Worm (Caenorhabditis elegans) whole organism, L4 larva: ENCODE data around the gene pud-3.

Source experiments
- D1046.2 ChIP-seq: fragments of 200-800 bp; sonication (Bioruptor generic); IDR thresholded peaks from 2 replicates; pipeline ENCODE4 v1.3.6; 2022; ENCODE audit warnings: missing genetic modification characterization, missing compliant biosample characterization
- F44E2.7 ChIP-seq: fragments of 200-800 bp; sonication (Bioruptor generic); IDR thresholded peaks from 2 replicates; pipeline ENCODE4 v2.1.2; 2022; ENCODE audit warnings: missing genetic modification characterization, missing compliant biosample characterization
- T20F7.1 ChIP-seq: fragments of 200-800 bp; sonication (Bioruptor generic); optimal IDR thresholded peaks from 2 replicates; lab custom pipeline; 2018; ENCODE audit warnings: mild to moderate bottlenecking, missing genetic modification characterization, missing compliant biosample characterization
- Y48G9A.11 ChIP-seq: fragments of 200-800 bp; sonication (Bioruptor generic); IDR thresholded peaks from 2 replicates; pipeline ENCODE4 v1.3.6; 2022; ENCODE audit warnings: missing genetic modification reagents, missing genetic modification characterization, missing compliant biosample characterization
- aha-1 ChIP-seq: fragments of 150-350 bp; peaks from one replicate; lab custom pipeline; 2014; ENCODE audit warnings: missing biosample characterization, missing genetic modification characterization
- ceh-82 ChIP-seq: sonication (generic microtip); optimal IDR thresholded peaks from 2 replicates; lab custom pipeline; 2017; ENCODE audit warnings: missing biosample characterization, missing genetic modification characterization
- ces-1 ChIP-seq: fragments of 150-350 bp; sonication (generic microtip); optimal IDR thresholded peaks from 4 replicates; lab custom pipeline; 2014; ENCODE audit warnings: missing biosample characterization, missing genetic modification reagents, missing genetic modification characterization
- cey-2 ChIP-seq: sonication (generic microtip); optimal IDR thresholded peaks from 3 replicates; lab custom pipeline; 2017; ENCODE audit warnings: missing genetic modification characterization, mild to moderate bottlenecking, missing compliant biosample characterization, antibody characterized with exemption, borderline replicate concordance; ENCODE audit not compliant: insufficient read depth
- ctbp-1 ChIP-seq: fragments of 200-800 bp; sonication (Bioruptor generic); IDR thresholded peaks from 2 replicates; pipeline ENCODE4 v1.3.6; 2022; ENCODE audit warnings: missing genetic modification reagents, missing genetic modification characterization, missing compliant biosample characterization
- daf-16 ChIP-seq, 3 experiments: sonication (generic microtip); optimal IDR thresholded peaks; 2 replicates each; lab custom pipeline; 2016 to 2017; ENCODE audit warnings: missing genetic modification characterization in 3 of 3, missing genetic modification reagents in 3 of 3, mild to moderate bottlenecking in 2 of 3, missing compliant biosample characterization in 2 of 3, missing biosample characterization in 1 of 3, moderate library complexity in 1 of 3
- daf-8 ChIP-seq: fragments of 200-800 bp; sonication (Bioruptor generic); IDR thresholded peaks from 2 replicates; pipeline ENCODE4 v1.3.6; 2022; ENCODE audit warnings: missing genetic modification characterization, missing compliant biosample characterization
- dpl-1 ChIP-seq: fragments of 150-350 bp; optimal IDR thresholded peaks from 2 replicates; lab custom pipeline; 2014; ENCODE audit warnings: missing biosample characterization, missing genetic modification reagents, missing genetic modification characterization
- dve-1 ChIP-seq: sonication (generic microtip); optimal IDR thresholded peaks from 2 replicates; lab custom pipeline; 2017; ENCODE audit warnings: antibody characterized with exemption, mild to moderate bottlenecking, missing genetic modification characterization, missing compliant biosample characterization; ENCODE audit not compliant: insufficient read depth
- egl-43 ChIP-seq: fragments of 200-800 bp; sonication (Bioruptor generic); IDR thresholded peaks from 2 replicates; pipeline ENCODE4 v1.3.6; 2022; ENCODE audit warnings: missing genetic modification reagents, missing genetic modification characterization, missing compliant biosample characterization
- gei-8 ChIP-seq: fragments of 200-800 bp; sonication (Bioruptor generic); optimal IDR thresholded peaks from 2 replicates; lab custom pipeline; 2018; ENCODE audit warnings: mild to moderate bottlenecking, missing genetic modification characterization, missing compliant biosample characterization
- hif-1 ChIP-seq, 2 experiments: sonication (generic microtip); optimal IDR thresholded peaks; 2 replicates each; lab custom pipeline; 2016 to 2017; ENCODE audit warnings: missing compliant biosample characterization in 2 of 2, missing genetic modification characterization in 2 of 2, missing genetic modification reagents in 2 of 2, missing genotype in 2 of 2, mild to moderate bottlenecking in 1 of 2
- hlh-11 ChIP-seq: fragments of 200-800 bp; sonication (Bioruptor generic); optimal IDR thresholded peaks from 2 replicates; lab custom pipeline; 2018; ENCODE audit warnings: mild to moderate bottlenecking, missing genetic modification characterization, missing compliant biosample characterization
- hlh-30 ChIP-seq: sonication (generic microtip); optimal IDR thresholded peaks from 2 replicates; lab custom pipeline; 2017; ENCODE audit warnings: antibody characterized with exemption, mild to moderate bottlenecking, missing genetic modification characterization, missing compliant biosample characterization; ENCODE audit not compliant: insufficient read depth
- hmg-1.1 ChIP-seq: fragments of 200-800 bp; sonication (Bioruptor generic); IDR thresholded peaks from 2 replicates; pipeline ENCODE4 v1.3.6; 2022; ENCODE audit warnings: missing genetic modification reagents, missing genetic modification characterization, missing compliant biosample characterization
- lin-1 ChIP-seq: fragments of 200-800 bp; sonication (Bioruptor generic); IDR thresholded peaks from 2 replicates; pipeline ENCODE4 v1.3.6; 2022; ENCODE audit warnings: missing genetic modification reagents, missing genetic modification characterization, missing compliant biosample characterization
- lin-15B ChIP-seq: fragments of 150-350 bp; sonication (generic microtip); optimal IDR thresholded peaks from 3 replicates; lab custom pipeline; 2014; ENCODE audit warnings: missing biosample characterization, missing genetic modification characterization
- lsy-2 ChIP-seq, 2 experiments: fragments of 150-350 bp in 1 of 2; sonication (generic microtip) in 1 of 2; optimal IDR thresholded peaks; 2 replicates each; lab custom pipeline; 2014 to 2017; ENCODE audit warnings: missing biosample characterization in 2 of 2, missing genetic modification characterization in 2 of 2
- madf-9 ChIP-seq: fragments of 200-800 bp; sonication (Bioruptor generic); conservative IDR thresholded peaks from 2 replicates; pipeline ENCODE4 v1.3.6; 2022; ENCODE audit warnings: missing genetic modification reagents, missing genetic modification characterization, missing compliant biosample characterization
- mdl-1 ChIP-seq, 2 experiments: fragments of 150-350 bp in 1 of 2; sonication (generic microtip) in 1 of 2; optimal IDR thresholded peaks; 2 replicates each; lab custom pipeline; 2014 to 2017; ENCODE audit warnings: missing biosample characterization in 2 of 2, missing genetic modification characterization in 2 of 2
- mdt-29 ChIP-seq: fragments of 200-800 bp; sonication (Bioruptor generic); IDR thresholded peaks from 2 replicates; pipeline ENCODE4 v1.3.6; 2022; ENCODE audit warnings: missing genetic modification reagents, missing genetic modification characterization, missing compliant biosample characterization
- mep-1 ChIP-seq: fragments of 150-350 bp; sonication (generic microtip); optimal IDR thresholded peaks from 3 replicates; lab custom pipeline; 2014; ENCODE audit warnings: missing biosample characterization, missing genetic modification characterization
- mes-2 ChIP-seq: sonication (generic microtip); optimal IDR thresholded peaks from 2 replicates; lab custom pipeline; 2016; ENCODE audit warnings: missing genotype, mild to moderate bottlenecking, missing genetic modification characterization, missing compliant biosample characterization; ENCODE audit not compliant: poor library complexity, severe bottlenecking
- nhr-102 ChIP-seq: sonication (generic microtip); optimal IDR thresholded peaks from 2 replicates; lab custom pipeline; 2016; ENCODE audit warnings: mild to moderate bottlenecking, missing genetic modification characterization, moderate library complexity, missing compliant biosample characterization
- nhr-28 ChIP-seq: fragments of 150-350 bp; optimal IDR thresholded peaks from 2 replicates; lab custom pipeline; 2014; ENCODE audit warnings: missing biosample characterization, missing genetic modification characterization
- nhr-42 ChIP-seq: fragments of 200-800 bp; sonication (Bioruptor generic); IDR thresholded peaks from 2 replicates; pipeline ENCODE4 v1.3.6; 2022; ENCODE audit warnings: missing genetic modification characterization, missing compliant biosample characterization
- nhr-6 ChIP-seq: fragments of 150-350 bp; optimal IDR thresholded peaks from 2 replicates; lab custom pipeline; 2014; ENCODE audit warnings: missing biosample characterization, missing genetic modification characterization
- nhr-76 ChIP-seq: fragments of 150-350 bp; optimal IDR thresholded peaks from 2 replicates; lab custom pipeline; 2014; ENCODE audit warnings: missing biosample characterization, missing genetic modification characterization
- nhr-77 ChIP-seq: fragments of 150-350 bp; optimal IDR thresholded peaks from 2 replicates; lab custom pipeline; 2014; ENCODE audit warnings: missing biosample characterization, missing genetic modification characterization
- pqm-1 ChIP-seq: sonication (generic microtip); optimal IDR thresholded peaks from 2 replicates; lab custom pipeline; 2017; ENCODE audit warnings: missing biosample characterization, missing genetic modification characterization
- set-16 ChIP-seq: fragments of 200-800 bp; sonication (Bioruptor generic); IDR thresholded peaks from 2 replicates; pipeline ENCODE4 v1.3.6; 2022; ENCODE audit warnings: missing genetic modification reagents, missing genetic modification characterization, missing compliant biosample characterization
- skn-1 ChIP-seq: fragments of 150-350 bp; optimal IDR thresholded peaks from 2 replicates; lab custom pipeline; 2014; ENCODE audit warnings: missing biosample characterization, missing genetic modification characterization
- unc-62 ChIP-seq, 3 experiments: fragments of 150-350 bp in 1 of 3; sonication (generic microtip); optimal IDR thresholded peaks in 2 of 3; peaks in 1 of 3; 1 replicate in 1 of 3; 2 replicates in 2 of 3; lab custom pipeline; 2014 to 2017; ENCODE audit warnings: missing biosample characterization in 3 of 3, missing genetic modification characterization in 3 of 3, missing genetic modification reagents in 3 of 3, missing genotype in 1 of 3
- vab-7 ChIP-seq: fragments of 200-800 bp; sonication (Bioruptor generic); IDR thresholded peaks from 2 replicates; pipeline ENCODE4 v1.3.6; 2022; ENCODE audit warnings: missing genetic modification reagents, missing genetic modification characterization, missing compliant biosample characterization
- zag-1 ChIP-seq: fragments of 150-350 bp; optimal IDR thresholded peaks from 2 replicates; lab custom pipeline; 2014; ENCODE audit warnings: missing biosample characterization, missing genetic modification characterization

Gene pud-3

DNA sequence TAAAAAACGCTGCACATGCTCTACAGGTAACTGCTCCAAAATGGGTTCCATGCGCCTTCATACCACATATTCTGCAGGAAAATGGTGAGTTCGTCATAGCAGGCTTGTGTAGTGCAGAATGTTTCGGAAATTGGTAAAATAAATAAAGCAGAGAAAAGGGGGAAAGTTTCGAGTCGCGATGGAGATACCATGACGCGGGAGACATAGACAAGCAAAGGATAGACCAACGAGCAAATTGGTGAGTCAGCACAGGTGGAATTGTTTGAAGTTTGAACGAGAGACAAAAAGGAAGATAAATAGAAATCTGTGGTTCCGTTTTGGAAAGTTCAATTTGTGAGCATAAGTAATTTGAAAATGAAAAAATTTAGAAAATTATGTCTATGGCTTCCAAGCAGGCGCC lies 34.6 kb downstream of the pud-3 start, which contains the start of gene nhr-225:
Gene nhr-225, minus strand, starts transcription at position 146 of the 400 bp plus-strand sequence.
- TF ChIP-seq dve-1 (tag; lab: Kevin White, UChicago), result peak; percentile 8
- TF ChIP-seq set-16 (GFP tag; lab: Robert Waterston, UW), result no peak

DNA sequence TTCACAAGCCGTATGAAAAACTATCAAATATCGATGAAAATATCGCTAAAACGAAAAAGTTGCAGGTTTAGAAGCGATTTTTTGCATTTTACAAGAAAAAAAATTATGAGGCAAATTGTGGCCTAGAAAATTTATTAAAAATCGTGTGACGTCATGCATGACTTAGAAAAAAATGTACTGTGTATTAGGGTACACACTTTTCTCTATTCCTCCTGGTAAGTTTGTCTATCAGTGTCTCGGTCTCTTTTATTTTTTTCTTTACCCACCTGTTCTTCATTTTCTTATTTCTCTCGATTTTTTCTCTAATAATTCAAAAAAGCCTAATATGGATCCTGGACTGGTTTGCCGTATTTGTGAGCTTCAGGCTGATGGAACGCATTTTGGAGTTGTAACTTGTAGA lies 39.8 kb downstream of the pud-3 start, which contains the start of gene nhr-227:
Gene nhr-227, plus strand, starts transcription at position 326 of the 400 bp plus-strand sequence.
- TF ChIP-seq F44E2.7 (GFP tag; lab: Robert Waterston, UW), result no peak
- no peak for TF ChIP-seq nhr-76 (tag; lab: Kevin White, UChicago)
- TF ChIP-seq dve-1 (tag; lab: Kevin White, UChicago), result peak; percentile 31
- no peak for TF ChIP-seq daf-8 (GFP tag; lab: Robert Waterston, UW)
- peak; percentile 12 for TF ChIP-seq hlh-30 (tag; lab: Kevin White, UChicago)
- TF ChIP-seq egl-43 (GFP tag; lab: Robert Waterston, UW), result no peak
- TF ChIP-seq aha-1 (tag; lab: Kevin White, UChicago), result peak; percentile 75
- TF ChIP-seq nhr-28 (tag; lab: Kevin White, UChicago), result peak; percentile 51
- peak; percentile 33 for TF ChIP-seq T20F7.1

DNA sequence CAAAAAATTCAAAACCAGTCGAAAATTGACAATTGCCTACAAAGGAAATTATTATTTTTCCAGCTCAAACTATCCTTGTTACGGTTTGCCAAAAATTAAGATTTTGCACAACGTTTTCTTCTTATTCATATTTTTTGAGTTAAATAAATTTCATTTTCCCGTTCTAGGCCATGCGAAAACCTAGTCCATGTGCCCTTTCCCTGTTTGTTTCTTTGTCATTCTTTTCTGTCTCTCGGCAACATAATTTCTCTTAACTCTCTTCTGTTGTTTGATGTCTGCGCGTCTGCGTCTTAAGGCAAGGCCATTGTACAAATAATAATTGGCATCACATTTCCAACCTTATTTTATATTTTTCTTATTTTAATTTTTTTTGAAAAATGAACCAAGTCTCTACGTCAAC lies 43.5 kb downstream of the pud-3 start, which contains the start of gene nhr-228:
Gene nhr-228, plus strand, starts transcription at position 261 of the 400 bp plus-strand sequence.
- TF ChIP-seq aha-1 (tag; lab: Kevin White, UChicago), result peak; percentile 90
- TF ChIP-seq dpl-1, result no peak
- TF ChIP-seq pqm-1 (tag; lab: Kevin White, UChicago), result peak; percentile 57
- peak; percentile 68 for TF ChIP-seq mes-2 (tag; lab: Kevin White, UChicago)
- TF ChIP-seq lsy-2 (tag; optimal IDR thresholded peaks at IDR 0.05; lab: Kevin White, UChicago), result peak in 1 of 2 experiments; percentile 54
- no peak for TF ChIP-seq gei-8 (GFP tag; lab: Kevin White, UChicago)
- TF ChIP-seq mep-1 (tag; lab: Kevin White, UChicago), result peak; percentile 62
- peak in 1 of 2 experiments; percentile 58 for TF ChIP-seq mdl-1 (tag; optimal IDR thresholded peaks at IDR 0.05; lab: Kevin White, UChicago)
- peak in 1 of 2 experiments; percentile 12 for TF ChIP-seq hif-1 (tag; optimal IDR thresholded peaks at IDR 0.05; lab: Kevin White, UChicago)
- peak; percentile 21 for TF ChIP-seq nhr-6 (tag; lab: Kevin White, UChicago)
- peak; percentile 81 for TF ChIP-seq nhr-28 (tag; lab: Kevin White, UChicago)
- TF ChIP-seq dve-1 (tag; lab: Kevin White, UChicago), result peak; percentile 55
- TF ChIP-seq vab-7, result no peak
- TF ChIP-seq daf-16 (GFP tag; optimal IDR thresholded peaks at IDR 0.05; lab: Kevin White, UChicago), result no peak
- TF ChIP-seq daf-16 (tag; optimal IDR thresholded peaks at IDR 0.05; lab: Kevin White, UChicago), result peak; percentile 49
- TF ChIP-seq hlh-30 (tag; lab: Kevin White, UChicago), result peak; percentile 47
- TF ChIP-seq nhr-76 (tag; lab: Kevin White, UChicago), result no peak
- 0 out of 2 replicates have a peak, but pooled peaks have one; percentile 28 for TF ChIP-seq hmg-1.1 (GFP tag; lab: Robert Waterston, UW)

DNA sequence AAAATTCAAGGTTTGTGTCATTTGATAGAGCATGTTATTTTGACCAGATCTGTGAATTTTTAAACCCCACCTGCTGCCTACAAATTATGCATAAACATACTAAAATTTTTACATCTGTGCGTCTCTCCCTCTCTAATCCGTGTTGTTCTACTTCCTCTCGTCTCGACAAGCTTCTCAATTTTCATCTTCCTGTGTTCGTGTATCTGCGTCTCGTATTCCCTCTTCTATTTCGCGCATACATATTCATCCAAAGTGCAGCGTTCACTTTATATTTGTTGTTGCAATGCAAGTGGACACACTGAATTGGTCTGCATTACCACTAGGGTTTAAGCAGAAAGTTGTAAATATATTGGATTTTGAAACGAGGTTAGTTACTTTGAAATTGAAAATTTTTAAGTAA lies 46.4 kb downstream of the pud-3 start, which contains the start of gene fbxa-137:
Gene fbxa-137, plus strand, starts transcription at position 274 of the 400 bp plus-strand sequence.
- TF ChIP-seq unc-62 (GFP tag; optimal IDR thresholded peaks at IDR 0.05 in 1 of 2; lab: Kevin White, UChicago), result peak in 1 of 2 experiments; percentile 69
- TF ChIP-seq unc-62 (tag; optimal IDR thresholded peaks at IDR 0.05; lab: Kevin White, UChicago), result no peak
- no peak for TF ChIP-seq lin-15B (tag; lab: Kevin White, UChicago)
- no peak for TF ChIP-seq lsy-2 (tag; optimal IDR thresholded peaks at IDR 0.05; lab: Kevin White, UChicago)
- TF ChIP-seq hlh-11, result no peak
- no peak for TF ChIP-seq ceh-82
- TF ChIP-seq hlh-30 (tag; lab: Kevin White, UChicago), result no peak

DNA sequence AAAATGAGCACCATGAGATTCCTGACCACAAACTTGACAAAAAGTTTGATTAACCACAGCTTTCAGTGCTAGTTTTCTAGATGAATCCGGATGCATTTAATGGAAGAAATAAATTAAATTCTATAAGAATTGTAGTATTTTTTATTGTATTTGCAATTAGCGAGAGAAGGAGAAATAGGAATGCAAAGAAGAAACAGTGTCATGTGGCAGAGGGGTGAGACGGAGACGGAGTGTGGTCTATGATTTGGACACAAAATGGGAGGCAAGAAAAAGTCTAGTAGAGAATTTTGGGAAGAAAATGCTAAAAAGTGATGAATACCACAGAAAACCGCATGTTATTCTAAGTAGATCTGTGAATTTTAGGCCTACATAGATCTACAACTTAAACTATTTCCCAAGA lies 46.9 kb downstream of the pud-3 start, which contains the start of gene nhr-59:
Gene nhr-59, minus strand, starts transcription at position 214 of the 400 bp plus-strand sequence.
- TF ChIP-seq zag-1 (tag; lab: Kevin White, UChicago), result no peak
- TF ChIP-seq T20F7.1, result no peak
- TF ChIP-seq nhr-77, result no peak
- peak; percentile 81 for TF ChIP-seq hlh-30 (tag; lab: Kevin White, UChicago)
- no peak for TF ChIP-seq mdt-29 (GFP tag; lab: Robert Waterston, UW)
- TF ChIP-seq ces-1, result no peak
- TF ChIP-seq mep-1 (tag; lab: Kevin White, UChicago), result no peak
- no peak for TF ChIP-seq madf-9 (GFP tag; lab: Robert Waterston, UW)
- no peak for TF ChIP-seq lin-1
- TF ChIP-seq Y48G9A.11 (GFP tag; lab: Robert Waterston, UW), result no peak
- TF ChIP-seq nhr-42 (GFP tag; lab: Robert Waterston, UW), result no peak
- no peak for TF ChIP-seq hif-1 (tag; optimal IDR thresholded peaks at IDR 0.05; lab: Kevin White, UChicago)
- TF ChIP-seq skn-1 (tag; lab: Kevin White, UChicago), result no peak
- TF ChIP-seq cey-2 (tag; lab: Kevin White, UChicago), result no peak
- TF ChIP-seq pqm-1 (tag; lab: Kevin White, UChicago), result peak; percentile 17
- no peak for TF ChIP-seq nhr-102 (tag; lab: Kevin White, UChicago)
- TF ChIP-seq D1046.2 (GFP tag; lab: Robert Waterston, UW), result no peak
- no peak for TF ChIP-seq ctbp-1 (GFP tag; lab: Robert Waterston, UW)
- TF ChIP-seq daf-16 (GFP tag; optimal IDR thresholded peaks at IDR 0.05; lab: Kevin White, UChicago), result no peak
- no peak for TF ChIP-seq daf-16 (tag; optimal IDR thresholded peaks at IDR 0.05; lab: Kevin White, UChicago)
